Fruit fly (Drosophila melanogaster) whole organism, embryonic: ENCODE data around the gene CG12112.

Experiments
- ATbp ChIP-seq: fragments of 200-800 bp; sonication (Bioruptor generic); optimal IDR thresholded peaks from 2 replicates; lab custom pipeline; 2017; ENCODE audit warnings: missing biosample characterization, mild to moderate bottlenecking, missing genetic modification characterization, missing genetic modification reagents
- Aef1 ChIP-seq: fragments of 200-800 bp; sonication (Bioruptor generic); IDR thresholded peaks from 3 replicates; pipeline ENCODE4 v1.3.6; 2022; ENCODE audit warnings: missing biosample characterization, missing genetic modification characterization
- CG11247 ChIP-seq: fragments of 200-800 bp; sonication (Bioruptor generic); IDR thresholded peaks from 2 replicates; pipeline ENCODE4 v1.3.6; 2022; ENCODE audit warnings: missing biosample characterization, missing genetic modification characterization
- CG11695 ChIP-seq: fragments of 200-800 bp; sonication (Bioruptor generic); IDR thresholded peaks from 3 replicates; pipeline ENCODE4 v1.3.6; 2022; ENCODE audit warnings: missing biosample characterization, missing genetic modification characterization
- CG12104 ChIP-seq: fragments of 200-800 bp; sonication (Bioruptor generic); optimal IDR thresholded peaks from 3 replicates; lab custom pipeline; 2016; ENCODE audit warnings: missing biosample characterization, missing genetic modification characterization
- CG14014 ChIP-seq: fragments of 200-800 bp; sonication (Bioruptor generic); IDR thresholded peaks from 2 replicates; pipeline ENCODE4 v1.3.6; 2022; ENCODE audit warnings: missing biosample characterization, missing genetic modification characterization
- CG14965 ChIP-seq: fragments of 200-800 bp; sonication (Bioruptor generic); optimal IDR thresholded peaks from 2 replicates; lab custom pipeline; 2016; ENCODE audit warnings: missing biosample characterization, missing genetic modification characterization, borderline replicate concordance
- CG17186 ChIP-seq: fragments of 200-800 bp; sonication (Bioruptor generic); optimal IDR thresholded peaks from 3 replicates; lab custom pipeline; 2017; ENCODE audit warnings: missing biosample characterization, missing genetic modification reagents, missing genetic modification characterization
- CG17328 ChIP-seq: fragments of 200-800 bp; sonication (Bioruptor generic); IDR thresholded peaks from 2 replicates; pipeline ENCODE4 v1.3.6; 2022; ENCODE audit warnings: missing biosample characterization, missing genetic modification characterization
- CG18764 ChIP-seq: fragments of 200-800 bp; sonication (Bioruptor generic); optimal IDR thresholded peaks from 3 replicates; lab custom pipeline; 2016; ENCODE audit warnings: missing biosample characterization, missing genetic modification characterization
- CG2120 ChIP-seq: fragments of 200-800 bp; sonication (Bioruptor generic); optimal IDR thresholded peaks from 3 replicates; lab custom pipeline; 2016; ENCODE audit warnings: missing biosample characterization, missing genetic modification characterization
- CG31224 ChIP-seq: fragments of 200-800 bp; sonication (Bioruptor generic); IDR thresholded peaks from 2 replicates; pipeline ENCODE4 v1.3.6; 2022; ENCODE audit warnings: missing biosample characterization, missing genetic modification characterization
- CG31365 ChIP-seq: fragments of 200-800 bp; sonication (Bioruptor generic); optimal IDR thresholded peaks from 2 replicates; lab custom pipeline; 2018; ENCODE audit warnings: missing biosample characterization, mild to moderate bottlenecking, missing genetic modification characterization
- CG33213 ChIP-seq: fragments of 200-800 bp; sonication (Bioruptor generic); optimal IDR thresholded peaks from 3 replicates; lab custom pipeline; 2016; ENCODE audit warnings: missing biosample characterization, missing genetic modification characterization
- CG4820 ChIP-seq: fragments of 200-800 bp; sonication (Bioruptor generic); optimal IDR thresholded peaks from 3 replicates; lab custom pipeline; 2016; ENCODE audit warnings: missing biosample characterization, missing genetic modification characterization
- CG5245 ChIP-seq: fragments of 200-800 bp; sonication (Bioruptor generic); optimal IDR thresholded peaks from 3 replicates; lab custom pipeline; 2016; ENCODE audit warnings: missing biosample characterization, missing genetic modification characterization
- CG6813 ChIP-seq: fragments of 200-800 bp; sonication (Bioruptor generic); optimal IDR thresholded peaks from 2 replicates; lab custom pipeline; 2017; ENCODE audit warnings: missing biosample characterization, missing genetic modification characterization, mild to moderate bottlenecking, moderate library complexity, missing genetic modification reagents
- CG7271 ChIP-seq: fragments of 200-800 bp; sonication (Bioruptor generic); optimal IDR thresholded peaks from 2 replicates; lab custom pipeline; 2018; ENCODE audit warnings: missing biosample characterization, mild to moderate bottlenecking, missing genetic modification characterization, moderate library complexity
- CG7372 ChIP-seq: fragments of 200-800 bp; sonication (Bioruptor generic); IDR thresholded peaks from 2 replicates; pipeline ENCODE4 v1.3.6; 2022; ENCODE audit warnings: missing biosample characterization, missing genetic modification characterization
- CG7963 ChIP-seq: fragments of 200-800 bp; sonication (Bioruptor generic); IDR thresholded peaks from 3 replicates; pipeline ENCODE4 v1.3.6; 2022; ENCODE audit warnings: missing biosample characterization, missing genetic modification characterization; ENCODE audit not compliant: partially characterized antibody
- CG8089 ChIP-seq: fragments of 200-800 bp; sonication (Bioruptor generic); optimal IDR thresholded peaks from 3 replicates; lab custom pipeline; 2016; ENCODE audit warnings: missing biosample characterization, missing genetic modification characterization
- CG8290 ChIP-seq, 3 experiments: fragments of 200-800 bp; sonication (Bioruptor generic); optimal IDR thresholded peaks; 2 replicates each; lab custom pipeline; 2016 to 2019; ENCODE audit warnings: missing biosample characterization in 3 of 3, missing genetic modification characterization in 3 of 3, mild to moderate bottlenecking in 2 of 3, moderate library complexity in 1 of 3
- Drgx ChIP-seq: fragments of 200-800 bp; sonication (Bioruptor generic); IDR thresholded peaks from 2 replicates; pipeline ENCODE4 v1.3.6; 2022; ENCODE audit warnings: missing biosample characterization, missing genetic modification characterization
- Ets97D ChIP-seq: fragments of 200-800 bp; sonication (Bioruptor generic); optimal IDR thresholded peaks from 3 replicates; lab custom pipeline; 2016; ENCODE audit warnings: missing biosample characterization, missing genetic modification characterization
- HLH4C ChIP-seq: fragments of 200-800 bp; sonication (Bioruptor generic); IDR thresholded peaks from 3 replicates; pipeline ENCODE4 v1.3.6; 2022; ENCODE audit warnings: missing biosample characterization, missing genetic modification characterization; ENCODE audit not compliant: partially characterized antibody
- Hsf ChIP-seq: fragments of 200-800 bp; sonication (Bioruptor generic); optimal IDR thresholded peaks from 3 replicates; lab custom pipeline; 2016; ENCODE audit warnings: missing biosample characterization, missing genetic modification characterization
- Mad ChIP-seq: fragments of 200-800 bp; sonication (Bioruptor generic); optimal IDR thresholded peaks from 2 replicates; lab custom pipeline; 2016; ENCODE audit warnings: missing biosample characterization, missing genetic modification characterization
- Med ChIP-seq: fragments of 200-800 bp; sonication (Bioruptor generic); peaks from one replicate; lab custom pipeline; 2016; ENCODE audit warnings: missing biosample characterization, missing genetic modification characterization, mild to moderate bottlenecking, inconsistent platforms, moderate library complexity
- Nf-YA ChIP-seq: fragments of 200-800 bp; sonication (Bioruptor generic); IDR thresholded peaks from 2 replicates; pipeline ENCODE4 v1.3.6; 2022; ENCODE audit warnings: missing biosample characterization, missing genetic modification characterization
- Pdp1 ChIP-seq, 2 experiments: fragments of 200-800 bp; sonication (Bioruptor generic); optimal IDR thresholded peaks; 3 replicates each; lab custom pipeline; 2016; ENCODE audit warnings: missing biosample characterization in 2 of 2, missing genetic modification characterization in 2 of 2, mild to moderate bottlenecking in 1 of 2, moderate library complexity in 1 of 2
- Poxn ChIP-seq: fragments of 200-800 bp; sonication (Bioruptor generic); IDR thresholded peaks from 2 replicates; pipeline ENCODE4 v1.3.6; 2022; ENCODE audit warnings: missing biosample characterization, missing genetic modification characterization
- Rfx ChIP-seq: fragments of 200-800 bp; sonication (Bioruptor generic); IDR thresholded peaks from 2 replicates; pipeline ENCODE4 v1.3.6; 2022; ENCODE audit warnings: missing biosample characterization, missing genetic modification characterization
- Xbp1 ChIP-seq: fragments of 200-800 bp; sonication (Bioruptor generic); optimal IDR thresholded peaks from 3 replicates; lab custom pipeline; 2016; ENCODE audit warnings: missing biosample characterization, mild to moderate bottlenecking, missing genetic modification characterization
- al ChIP-seq: fragments of 200-800 bp; sonication (Bioruptor generic); IDR thresholded peaks from 2 replicates; pipeline ENCODE4 v1.3.6; 2022; ENCODE audit warnings: missing biosample characterization, missing genetic modification characterization
- ara ChIP-seq: fragments of 200-800 bp; sonication (Bioruptor generic); IDR thresholded peaks from 2 replicates; pipeline ENCODE4 v1.3.6; 2022; ENCODE audit warnings: missing biosample characterization, missing genetic modification characterization
- bsh ChIP-seq, 2 experiments: fragments of 200-800 bp; sonication (Bioruptor generic); optimal IDR thresholded peaks; 2 replicates each; lab custom pipeline; 2017 to 2018; ENCODE audit warnings: mild to moderate bottlenecking in 2 of 2, missing biosample characterization in 2 of 2, missing genetic modification characterization in 2 of 2, moderate library complexity in 1 of 2
- dimm ChIP-seq: fragments of 200-800 bp; sonication (Bioruptor generic); IDR thresholded peaks from 2 replicates; pipeline ENCODE4 v1.3.6; 2022; ENCODE audit warnings: missing biosample characterization, missing genetic modification characterization
- dpn ChIP-seq, 2 experiments: fragments of 200-800 bp; sonication (Bioruptor generic); optimal IDR thresholded peaks; 3 replicates each; lab custom pipeline; 2016; ENCODE audit warnings: missing biosample characterization in 2 of 2, missing genetic modification characterization in 2 of 2
- fd102C ChIP-seq: fragments of 200-800 bp; sonication (Bioruptor generic); optimal IDR thresholded peaks from 2 replicates; lab custom pipeline; 2018; ENCODE audit warnings: missing biosample characterization, mild to moderate bottlenecking, missing genetic modification characterization, moderate library complexity
- ken ChIP-seq: fragments of 200-800 bp; sonication (Bioruptor generic); IDR thresholded peaks from 3 replicates; pipeline ENCODE4 v1.3.6; 2022; ENCODE audit warnings: missing biosample characterization, missing genetic modification characterization
- lilli ChIP-seq: fragments of 200-800 bp; sonication (Bioruptor generic); optimal IDR thresholded peaks from 3 replicates; lab custom pipeline; 2016; ENCODE audit warnings: missing biosample characterization, missing genetic modification characterization
- ranshi ChIP-seq: fragments of 200-800 bp; sonication (Bioruptor generic); IDR thresholded peaks from 2 replicates; pipeline ENCODE4 v1.3.6; 2022; ENCODE audit warnings: missing biosample characterization, missing genetic modification characterization
- rib ChIP-seq: fragments of 200-800 bp; sonication (Bioruptor generic); IDR thresholded peaks from 2 replicates; pipeline ENCODE4 v1.3.6; 2022; ENCODE audit warnings: missing biosample characterization, missing genetic modification characterization
- row ChIP-seq: fragments of 200-800 bp; sonication (Bioruptor generic); IDR thresholded peaks from 3 replicates; pipeline ENCODE4 v1.3.6; 2022; ENCODE audit warnings: missing biosample characterization, missing genetic modification characterization
- so ChIP-seq: fragments of 200-800 bp; sonication (Bioruptor generic); IDR thresholded peaks from 3 replicates; pipeline ENCODE4 v1.3.6; 2022; ENCODE audit warnings: missing biosample characterization, missing genetic modification characterization
- ssp ChIP-seq: fragments of 200-800 bp; sonication (Bioruptor generic); IDR thresholded peaks from 2 replicates; pipeline ENCODE4 v1.3.6; 2022; ENCODE audit warnings: missing biosample characterization, missing genetic modification characterization
- sug ChIP-seq: fragments of 200-800 bp; optimal IDR thresholded peaks from 2 replicates; lab custom pipeline; 2019; ENCODE audit warnings: missing biosample characterization, mild to moderate bottlenecking, missing genetic modification characterization, moderate library complexity
- tgo ChIP-seq: fragments of 200-800 bp; sonication (Bioruptor generic); IDR thresholded peaks from 3 replicates; pipeline ENCODE4 v1.3.6; 2022; ENCODE audit warnings: missing biosample characterization, missing genetic modification characterization
- vnd ChIP-seq: fragments of 200-800 bp; sonication (Bioruptor generic); IDR thresholded peaks from 3 replicates; pipeline ENCODE4 v1.3.6; 2022; ENCODE audit warnings: missing biosample characterization, missing genetic modification characterization; ENCODE audit not compliant: partially characterized antibody
- zf30C ChIP-seq: fragments of 200-800 bp; sonication (Bioruptor generic); optimal IDR thresholded peaks from 3 replicates; lab custom pipeline; 2018; ENCODE audit warnings: missing biosample characterization, mild to moderate bottlenecking, missing genetic modification characterization
- zfh1 ChIP-seq: fragments of 200-800 bp; sonication (Bioruptor generic); IDR thresholded peaks from 3 replicates; pipeline ENCODE4 v1.3.6; 2022; ENCODE audit warnings: missing biosample characterization, missing genetic modification characterization

The CG12112 gene

dm6 chrX:8601165-8601564 is 41.2 kb upstream of the CG12112 start (continued):
- TF ChIP-seq Xbp1 (GFP tag; lab: Kevin White, UChicago) (peak; percentile 38), vnd (GFP tag; lab: Robert Waterston, UW) (no peak), CG4820 (GFP tag; lab: Kevin White, UChicago) (peak; percentile 8), CG11247 (0 out of 2 replicates have a peak, but pooled peaks have one; percentile 28), CG17186 (GFP tag; lab: Kevin White, UChicago) (no peak), CG12104 (no peak), CG14965 (no peak), Drgx (GFP tag; lab: Robert Waterston, UW) (peak; percentile 68), Hsf (GFP tag; lab: Kevin White, UChicago) (peak; percentile 23), lilli (GFP tag; lab: Kevin White, UChicago) (peak; percentile 38), tgo (GFP tag; lab: Robert Waterston, UW) (peak; percentile 45; the same call in 2 of the 3 replicates), Pdp1 (GFP tag; optimal IDR thresholded peaks at IDR 0.05; lab: Kevin White, UChicago) (peak in 1 of 2 experiments; percentile 14), dpn (GFP tag; optimal IDR thresholded peaks at IDR 0.05; lab: Kevin White, UChicago) (peak in 1 of 2 experiments; percentile 47), ara (GFP tag; lab: Robert Waterston, UW) (peak; percentile 34; the same call in 1 of the 2 replicates), Mad (GFP tag; lab: Kevin White, UChicago) (no peak), so (GFP tag; lab: Robert Waterston, UW) (no peak), ATbp (GFP tag; lab: Kevin White, UChicago) (no peak), CG8089 (GFP tag; lab: Kevin White, UChicago) (no peak), Ets97D (GFP tag; lab: Kevin White, UChicago) (no peak), CG14014 (GFP tag; lab: Robert Waterston, UW) (peak; percentile 44; the same call in 1 of the 2 replicates), ssp (GFP tag; lab: Robert Waterston, UW) (no peak), Poxn (GFP tag; lab: Robert Waterston, UW) (no peak), rib (GFP tag; lab: Robert Waterston, UW) (no peak), Nf-YA (no peak), CG17328 (GFP tag; lab: Robert Waterston, UW) (peak; percentile 64), CG31224 (no peak), CG7271 (tag; lab: Kevin White, UChicago) (no peak), CG31365 (tag; lab: Kevin White, UChicago) (no peak), CG2120 (GFP tag; lab: Kevin White, UChicago) (peak; percentile 5), CG18764 (GFP tag; lab: Kevin White, UChicago) (peak; percentile 4), HLH4C (no peak), CG7963 (GFP tag; lab: Robert Waterston, UW) (no peak), al (no peak), zf30C (GFP tag; lab: Kevin White, UChicago) (no peak), CG7372 (peak; percentile 32; the same call in 1 of the 2 replicates), row (GFP tag; lab: Robert Waterston, UW) (peak; percentile 51; the same call in 2 of the 3 replicates), dimm (GFP tag; lab: Robert Waterston, UW) (no peak), CG33213 (GFP tag; lab: Kevin White, UChicago) (no peak), CG8290 (GFP tag; optimal IDR thresholded peaks at IDR 0.05; lab: Kevin White, UChicago) (no peak), CG8290 (tag; optimal IDR thresholded peaks at IDR 0.05; lab: Kevin White, UChicago) (no peak), CG11695 (peak; percentile 86), Rfx (GFP tag; lab: Robert Waterston, UW) (peak; percentile 37), zfh1 (GFP tag; lab: Robert Waterston, UW) (peak; percentile 63), sug (tag; lab: Kevin White, UChicago) (no peak), Aef1 (peak; percentile 29; the same call in 2 of the 3 replicates), bsh (GFP tag; optimal IDR thresholded peaks at IDR 0.05; lab: Kevin White, UChicago) (peak in 1 of 2 experiments; percentile 53), Med (GFP tag; lab: Kevin White, UChicago) (peak; percentile 89), CG5245 (peak; percentile 14), fd102C (GFP tag; lab: Kevin White, UChicago) (no peak), ken (peak; percentile 60; the same call in 1 of the 3 replicates), CG6813 (no peak), ranshi (GFP tag; lab: Robert Waterston, UW) (0 out of 2 replicates have a peak, but pooled peaks have one; percentile 30)
